Fruit fly (Drosophila melanogaster) whole organism, wandering third instar larva: ENCODE data around the gene Dhrs4.

Source experiments
- Abd-B ChIP-seq: fragments of >200 bp; optimal IDR thresholded peaks from 2 replicates; lab custom pipeline; 2017; ENCODE audit warnings: missing biosample characterization, missing genetic modification characterization
- CG32264 ChIP-seq: fragments of 200-800 bp; sonication (Bioruptor generic); optimal IDR thresholded peaks from 2 replicates; lab custom pipeline; 2016; ENCODE audit warnings: missing biosample characterization, missing genetic modification characterization
- CG9705 ChIP-seq: fragments of 200-800 bp; sonication (Bioruptor generic); optimal IDR thresholded peaks from 2 replicates; lab custom pipeline; 2018; ENCODE audit warnings: missing biosample characterization, mild to moderate bottlenecking, missing genetic modification characterization
- Dfd ChIP-seq: fragments of >200 bp; optimal IDR thresholded peaks from 2 replicates; lab custom pipeline; 2017; ENCODE audit warnings: missing biosample characterization, missing genetic modification characterization
- Dif ChIP-seq: fragments of 200-275, 200-300 bp; sonication (Bioruptor generic); optimal IDR thresholded peaks from 2 replicates; lab custom pipeline; 2018; ENCODE audit warnings: missing biosample characterization, missing genetic modification characterization; ENCODE audit not compliant: partially characterized antibody
- GATAd ChIP-seq: sonication (Bioruptor generic); optimal IDR thresholded peaks from 2 replicates; lab custom pipeline; 2016; ENCODE audit warnings: missing biosample characterization, missing genetic modification characterization
- HLH106 ChIP-seq: fragments of 200-800 bp; optimal IDR thresholded peaks from 3 replicates; lab custom pipeline; 2019; ENCODE audit warnings: missing biosample characterization, mild to moderate bottlenecking, missing genetic modification characterization, moderate library complexity
- Hnf4 ChIP-seq: fragments of 200-800 bp; sonication (Bioruptor generic); optimal IDR thresholded peaks from 2 replicates; lab custom pipeline; 2016; ENCODE audit warnings: missing biosample characterization, mild to moderate bottlenecking, missing genetic modification characterization
- Hr78 ChIP-seq: fragments of >200 bp; optimal IDR thresholded peaks from 2 replicates; lab custom pipeline; 2017; ENCODE audit warnings: missing biosample characterization, missing genetic modification characterization
- Hr83 ChIP-seq: fragments of 200-300 bp; sonication (Bioruptor generic); optimal IDR thresholded peaks from 2 replicates; lab custom pipeline; 2016; ENCODE audit warnings: missing biosample characterization, mild to moderate bottlenecking, missing genetic modification characterization, moderate library complexity; ENCODE audit not compliant: poor library complexity, severe bottlenecking
- Jra ChIP-seq: sonication (Bioruptor generic); optimal IDR thresholded peaks from 2 replicates; lab custom pipeline; 2016; ENCODE audit warnings: missing biosample characterization, missing genetic modification characterization
- Mio ChIP-seq: sonication (Bioruptor generic); optimal IDR thresholded peaks from 2 replicates; lab custom pipeline; 2016; ENCODE audit warnings: missing biosample characterization, missing genetic modification characterization
- Myc ChIP-seq: fragments of >200 bp; optimal IDR thresholded peaks from 2 replicates; lab custom pipeline; 2017
- N ChIP-seq: fragments of >200 bp; optimal IDR thresholded peaks from 2 replicates; lab custom pipeline; 2018; ENCODE audit warnings: missing biosample characterization, missing external identifiers, missing genetic modification characterization
- OdsH ChIP-seq: fragments of 200-800 bp; sonication (Bioruptor generic); optimal IDR thresholded peaks from 2 replicates; lab custom pipeline; 2016; ENCODE audit warnings: missing biosample characterization, mild to moderate bottlenecking, missing genetic modification characterization
- Rel ChIP-seq, 2 experiments: fragments of 200-800 bp; sonication (Bioruptor generic) in 1 of 2; optimal IDR thresholded peaks; 2 replicates in 1 of 2; 3 replicates in 1 of 2; lab custom pipeline; 2016 to 2019; ENCODE audit warnings: mild to moderate bottlenecking in 2 of 2, missing biosample characterization in 2 of 2, missing genetic modification characterization in 2 of 2, moderate library complexity in 1 of 2
- Sp1 ChIP-seq: fragments of 200-800 bp; sonication (Bioruptor generic); optimal IDR thresholded peaks from 3 replicates; lab custom pipeline; 2019; ENCODE audit warnings: missing biosample characterization, mild to moderate bottlenecking, missing genetic modification characterization, moderate library complexity
- Vsx2 ChIP-seq: fragments of 200-300, 225-300 bp; sonication (Bioruptor generic); optimal IDR thresholded peaks from 2 replicates; lab custom pipeline; 2018; ENCODE audit warnings: missing biosample characterization, missing genetic modification characterization; ENCODE audit not compliant: partially characterized antibody
- br ChIP-seq: fragments of 200-800 bp; sonication (Bioruptor generic); optimal IDR thresholded peaks from 2 replicates; lab custom pipeline; 2016; ENCODE audit warnings: missing biosample characterization, missing genetic modification characterization
- brk ChIP-seq: fragments of 200-800 bp; sonication (Bioruptor generic); optimal IDR thresholded peaks from 2 replicates; lab custom pipeline; 2016; ENCODE audit warnings: missing biosample characterization, mild to moderate bottlenecking, missing genetic modification characterization
- dl ChIP-seq, 2 experiments: fragments of 175-275, 200-275 bp in 1 of 2; fragments of 200-275 bp in 1 of 2; sonication (Bioruptor generic); optimal IDR thresholded peaks; lab custom pipeline; 2018; ENCODE audit warnings: mild to moderate bottlenecking in 2 of 2, missing biosample characterization in 2 of 2, missing genetic modification characterization in 2 of 2, moderate library complexity in 2 of 2; ENCODE audit not compliant: partially characterized antibody in 2 of 2, insufficient read depth in 1 of 2
- dmrt93B ChIP-seq: fragments of 200-800 bp; sonication (Bioruptor generic); optimal IDR thresholded peaks from 2 replicates; lab custom pipeline; 2018; ENCODE audit warnings: missing biosample characterization, mild to moderate bottlenecking, missing genetic modification characterization
- dsf ChIP-seq: sonication (Bioruptor generic); optimal IDR thresholded peaks from 2 replicates; lab custom pipeline; 2016; ENCODE audit warnings: missing biosample characterization, missing genetic modification characterization, borderline replicate concordance
- ey ChIP-seq: fragments of 200-800 bp; sonication (Bioruptor generic); optimal IDR thresholded peaks from 2 replicates; lab custom pipeline; 2016; ENCODE audit warnings: missing biosample characterization, missing genetic modification characterization
- foxo ChIP-seq, 2 experiments: fragments of 200-800 bp; sonication (Bioruptor generic); optimal IDR thresholded peaks; 2 replicates in 1 of 2; 3 replicates in 1 of 2; lab custom pipeline; 2016 to 2017; ENCODE audit warnings: missing biosample characterization in 2 of 2, missing genetic modification characterization in 2 of 2
- fru ChIP-seq: fragments of 200-800 bp; sonication (Bioruptor generic); optimal IDR thresholded peaks from 3 replicates; lab custom pipeline; 2016; ENCODE audit warnings: missing biosample characterization, mild to moderate bottlenecking, missing genetic modification characterization
- h ChIP-seq: fragments of 200-800 bp; sonication (Bioruptor generic); optimal IDR thresholded peaks from 3 replicates; lab custom pipeline; 2016; ENCODE audit warnings: missing biosample characterization, mild to moderate bottlenecking, missing genetic modification characterization
- jim ChIP-seq: fragments of 175-275, 200-325 bp; sonication (Bioruptor generic); optimal IDR thresholded peaks from 2 replicates; lab custom pipeline; 2016; ENCODE audit warnings: missing biosample characterization, mild to moderate bottlenecking, missing genetic modification characterization
- lola ChIP-seq: fragments of >200 bp; optimal IDR thresholded peaks from 2 replicates; lab custom pipeline; 2017; ENCODE audit warnings: missing biosample characterization, missing genetic modification characterization
- pan ChIP-seq: fragments of >200 bp; optimal IDR thresholded peaks from 2 replicates; lab custom pipeline; 2017
- psq ChIP-seq: fragments of 200-800 bp; sonication (Bioruptor generic); optimal IDR thresholded peaks from 3 replicates; lab custom pipeline; 2017; ENCODE audit warnings: missing biosample characterization, mild to moderate bottlenecking, missing genetic modification characterization, moderate library complexity
- rgr ChIP-seq: fragments of 200-800 bp; sonication (Bioruptor generic); optimal IDR thresholded peaks from 3 replicates; lab custom pipeline; 2016; ENCODE audit warnings: missing biosample characterization, mild to moderate bottlenecking, missing genetic modification characterization
- sage ChIP-seq: fragments of 200-800 bp; sonication (Bioruptor generic); optimal IDR thresholded peaks from 2 replicates; lab custom pipeline; 2016; ENCODE audit warnings: missing biosample characterization, mild to moderate bottlenecking, missing genetic modification characterization
- sv ChIP-seq: fragments of 200-800 bp; sonication (Bioruptor generic); optimal IDR thresholded peaks from 3 replicates; lab custom pipeline; 2016; ENCODE audit warnings: missing biosample characterization, missing genetic modification characterization
- tai ChIP-seq: sonication (Bioruptor generic); optimal IDR thresholded peaks from 2 replicates; lab custom pipeline; 2016; ENCODE audit warnings: missing biosample characterization, missing genetic modification characterization
- woc ChIP-seq: sonication (Bioruptor generic); optimal IDR thresholded peaks from 2 replicates; lab custom pipeline; 2016; ENCODE audit warnings: missing biosample characterization, mild to moderate bottlenecking, missing genetic modification characterization

Gene Dhrs4

DNA sequence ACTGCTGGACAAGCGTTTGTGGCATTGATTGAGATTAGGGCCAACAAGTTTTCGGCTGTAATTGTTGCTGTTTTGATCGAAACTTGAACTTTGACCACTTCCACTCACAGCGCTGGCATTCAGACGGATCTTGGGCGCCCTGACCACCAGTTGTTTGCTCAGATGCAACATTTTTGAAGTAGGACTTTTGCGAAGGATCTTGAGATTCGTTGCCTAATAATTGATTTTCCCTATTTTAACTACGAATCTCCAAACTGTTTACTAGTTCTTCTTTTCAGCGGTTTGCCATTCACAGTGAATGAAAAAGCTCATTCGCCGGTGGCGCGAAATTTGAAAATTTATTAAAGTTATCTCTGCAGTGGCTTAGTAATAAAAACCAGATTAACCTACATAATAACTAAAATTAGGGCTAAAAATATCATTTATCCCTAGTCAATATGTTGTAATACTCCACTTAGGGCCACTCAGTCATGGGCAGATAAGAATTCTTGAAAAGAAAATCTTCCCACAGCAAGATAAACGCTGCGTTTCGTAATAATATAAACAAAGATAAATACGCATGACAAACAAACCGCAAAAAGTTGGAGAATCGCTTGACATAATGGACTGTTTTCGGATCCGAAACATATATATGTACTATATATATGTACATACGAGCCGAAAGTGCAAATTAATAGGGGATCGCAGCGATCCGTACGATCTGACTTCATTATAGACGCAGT, at the start of gene Dhrs4, which contains the start of gene Gdap1:
Dhrs4 (minus strand) TSS at position 267 of the 722 bp plus-strand sequence.
Gdap1 (plus strand) TSS at position 574 of the 722 bp plus-strand sequence.
- TF ChIP-seq Dfd (GFP tag; lab: Kevin White, UChicago) (no peak), Myc (lab: Kevin White, UChicago) (peak; percentile 22)

DNA sequence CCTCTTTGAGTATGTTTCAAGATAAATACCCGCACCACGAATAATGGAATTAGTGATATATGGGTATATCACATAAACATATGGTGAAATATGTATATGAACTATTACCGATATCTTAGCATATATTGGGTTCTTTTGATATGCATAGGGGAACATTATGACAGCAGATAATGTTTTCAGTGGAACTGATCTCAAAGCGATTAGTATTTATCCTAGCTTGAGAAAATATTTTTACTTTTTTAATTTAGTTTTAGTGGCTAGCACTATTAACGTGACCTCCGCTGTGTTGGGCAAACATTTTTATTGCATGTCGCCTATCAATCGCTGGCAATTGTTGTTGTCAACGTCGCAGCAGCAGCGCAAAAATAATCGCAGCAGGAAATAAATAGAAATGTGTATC, 47.0 kb upstream of the Dhrs4 start:
- TF ChIP-seq rgr (GFP tag; lab: Kevin White, UChicago) (peak; percentile 42), h (GFP tag; lab: Kevin White, UChicago) (peak; percentile 34), foxo (GFP tag; optimal IDR thresholded peaks at IDR 0.05; lab: Kevin White, UChicago) (peak in 1 of 2 experiments; percentile 35), psq (GFP tag; lab: Kevin White, UChicago) (peak; percentile 18), ey (peak; percentile 18), HLH106 (tag; lab: Kevin White, UChicago) (peak; percentile 14), Sp1 (GFP tag; lab: Kevin White, UChicago) (no peak), jim (GFP tag; lab: Kevin White, UChicago) (no peak)

DNA sequence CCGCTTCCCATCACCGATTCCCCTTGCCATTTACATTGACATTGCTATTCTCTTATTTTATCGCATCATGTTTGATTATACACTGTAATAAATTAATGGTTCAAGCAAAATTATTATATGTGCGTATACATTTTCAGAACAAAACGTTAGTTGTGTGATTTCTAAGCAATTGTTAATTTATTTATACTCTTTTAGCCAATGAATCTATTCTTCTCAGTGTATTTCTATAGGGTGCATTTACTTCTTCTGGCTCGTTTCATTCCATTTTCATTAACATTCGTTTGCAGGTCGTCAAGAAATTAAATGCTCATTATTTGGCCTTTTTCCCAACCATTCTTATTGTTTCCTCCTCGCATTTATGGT, 46.1 kb upstream of the Dhrs4 start:
- TF ChIP-seq dl (GFP tag; optimal IDR thresholded peaks at IDR 0.05; lab: Kevin White, UChicago; ENCODE audit: insufficient read depth in 1 of 2, partially characterized antibody in 2 of 2) = no peak
- TF ChIP-seq CG9705 = no peak
- no peak for TF ChIP-seq dmrt93B (GFP tag; lab: Kevin White, UChicago)
- TF ChIP-seq N (GFP tag; lab: Kevin White, UChicago) = no peak
- no peak for TF ChIP-seq Hr78 (GFP tag; lab: Kevin White, UChicago)
- TF ChIP-seq brk = no peak
- TF ChIP-seq Vsx2 (GFP tag; lab: Kevin White, UChicago) = no peak
- TF ChIP-seq ey = peak; percentile 31
- TF ChIP-seq br (GFP tag; lab: Kevin White, UChicago) = no peak
- TF ChIP-seq HLH106 (tag; lab: Kevin White, UChicago) = no peak
- peak; percentile 9 for TF ChIP-seq tai (GFP tag; lab: Kevin White, UChicago)
- no peak for TF ChIP-seq jim (GFP tag; lab: Kevin White, UChicago)
- TF ChIP-seq OdsH (GFP tag; lab: Kevin White, UChicago) = peak; percentile 11
- TF ChIP-seq h (GFP tag; lab: Kevin White, UChicago) = peak; percentile 19
- no peak for TF ChIP-seq pan (lab: Kevin White, UChicago)
- peak; percentile 31 for TF ChIP-seq rgr (GFP tag; lab: Kevin White, UChicago)

DNA sequence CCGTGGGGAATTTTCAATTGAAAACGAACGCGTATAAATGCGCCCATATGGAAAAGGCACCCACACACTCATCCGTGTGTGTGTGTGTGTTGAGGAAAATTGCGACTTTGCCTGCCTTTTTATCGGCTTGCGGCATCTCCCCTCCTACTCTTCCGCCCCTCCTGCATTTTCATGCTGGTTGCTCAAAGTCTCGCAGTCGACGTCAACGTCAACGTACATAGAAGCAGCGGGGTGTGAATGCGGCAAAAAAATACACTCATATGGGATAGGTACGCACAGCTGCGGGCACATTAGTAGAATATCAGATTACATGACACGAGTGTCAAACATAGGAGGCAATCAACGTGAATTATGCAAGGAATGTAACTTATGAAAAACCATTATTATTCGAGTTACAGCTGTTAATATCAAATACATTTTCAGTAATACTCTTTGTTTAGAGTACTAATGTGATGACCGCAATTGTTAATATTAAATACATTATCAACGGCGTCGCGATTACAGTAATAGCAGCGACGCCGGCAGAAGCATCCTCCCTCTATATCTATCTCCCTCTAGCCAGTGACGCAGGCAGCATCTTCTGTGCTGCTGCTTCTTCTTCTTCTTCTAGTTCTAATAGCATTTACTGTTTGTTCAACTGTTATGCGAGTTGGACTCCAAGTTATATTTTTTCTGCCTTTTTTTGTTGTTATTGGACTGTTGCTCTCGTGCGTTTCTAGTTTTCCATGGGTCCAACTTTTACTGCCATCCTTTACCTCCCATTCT, 45.5 kb upstream of the Dhrs4 start:
- TF ChIP-seq HLH106 (tag; lab: Kevin White, UChicago) (peak; percentile 70), Abd-B (GFP tag; lab: Kevin White, UChicago) (no peak), woc (peak; percentile 41), Dif (no peak), dsf (GFP tag; lab: Kevin White, UChicago) (no peak), Hnf4 (peak; percentile 75), Rel (GFP tag; optimal IDR thresholded peaks at IDR 0.05; lab: Kevin White, UChicago) (peak; percentile 3), Rel (tag; optimal IDR thresholded peaks at IDR 0.05; lab: Kevin White, UChicago) (peak; percentile 77), Hr83 (no peak), h (GFP tag; lab: Kevin White, UChicago) (peak; percentile 85), rgr (GFP tag; lab: Kevin White, UChicago) (peak; percentile 89), Jra (GFP tag; lab: Kevin White, UChicago) (peak; percentile 41), Mio (GFP tag; lab: Kevin White, UChicago) (no peak), Sp1 (GFP tag; lab: Kevin White, UChicago) (peak; percentile 57), lola (GFP tag; lab: Kevin White, UChicago) (no peak), N (GFP tag; lab: Kevin White, UChicago) (no peak), Vsx2 (GFP tag; lab: Kevin White, UChicago) (no peak), Hr78 (GFP tag; lab: Kevin White, UChicago) (no peak), br (GFP tag; lab: Kevin White, UChicago) (peak; percentile 78), tai (GFP tag; lab: Kevin White, UChicago) (peak; percentile 63), ey (peak; percentile 85), CG9705 (no peak), GATAd (GFP tag; lab: Kevin White, UChicago) (no peak), dmrt93B (GFP tag; lab: Kevin White, UChicago) (peak; percentile 63), pan (lab: Kevin White, UChicago) (no peak), OdsH (GFP tag; lab: Kevin White, UChicago) (peak; percentile 81), sv (GFP tag; lab: Kevin White, UChicago) (peak; percentile 81), foxo (GFP tag; optimal IDR thresholded peaks at IDR 0.05; lab: Kevin White, UChicago) (peak in 1 of 2 experiments; percentile 87), Myc (lab: Kevin White, UChicago) (no peak), sage (GFP tag; lab: Kevin White, UChicago) (peak; percentile 56), fru (GFP tag; lab: Kevin White, UChicago) (peak; percentile 87), jim (GFP tag; lab: Kevin White, UChicago) (no peak), brk (no peak), CG32264 (GFP tag; lab: Kevin White, UChicago) (peak; percentile 58), psq (GFP tag; lab: Kevin White, UChicago) (peak; percentile 63)
